Fruit fly (Drosophila melanogaster) whole organism, embryonic: ENCODE data around the gene chic.

Experiments
- Abd-B ChIP-seq: fragments of 200-800 bp; sonication (Bioruptor generic); optimal IDR thresholded peaks from 2 replicates; lab custom pipeline; 2018; ENCODE audit warnings: missing biosample characterization, mild to moderate bottlenecking, missing genetic modification characterization, moderate library complexity
- Bdp1 ChIP-seq: fragments of 200-800 bp; sonication (Bioruptor generic); optimal IDR thresholded peaks from 3 replicates; lab custom pipeline; 2016; ENCODE audit warnings: missing biosample characterization, missing genetic modification characterization
- CG11085 ChIP-seq: fragments of 200-800 bp; sonication (Bioruptor generic); IDR thresholded peaks from 2 replicates; pipeline ENCODE4 v1.3.6; 2022; ENCODE audit warnings: missing biosample characterization, missing genetic modification characterization
- CG6254 ChIP-seq: fragments of 200-800 bp; sonication (Bioruptor generic); optimal IDR thresholded peaks from 3 replicates; lab custom pipeline; 2017; ENCODE audit warnings: mild to moderate bottlenecking, missing biosample characterization, missing genetic modification reagents, missing genetic modification characterization
- CrebB ChIP-seq: fragments of 200-800 bp; sonication (Bioruptor generic); optimal IDR thresholded peaks from 3 replicates; lab custom pipeline; 2018; ENCODE audit warnings: missing biosample characterization, mild to moderate bottlenecking, missing genetic modification characterization
- Eip74EF ChIP-seq, 2 experiments: fragments of 200-800 bp in 1 of 2; fragments of >200 bp in 1 of 2; sonication (Bioruptor generic) in 1 of 2; optimal IDR thresholded peaks; 2 replicates each; lab custom pipeline; 2017 to 2019; ENCODE audit warnings: missing biosample characterization in 2 of 2, missing genetic modification characterization in 2 of 2, mild to moderate bottlenecking in 1 of 2, moderate library complexity in 1 of 2
- Gug ChIP-seq: fragments of 200-800 bp; sonication (Bioruptor generic); IDR thresholded peaks from 4 replicates; pipeline ENCODE4 v1.3.6; 2022; ENCODE audit warnings: missing biosample characterization, missing genetic modification characterization
- Xrp1 ChIP-seq: fragments of 200-800 bp; sonication (Bioruptor generic); IDR thresholded peaks from 2 replicates; pipeline ENCODE4 v1.3.6; 2022; ENCODE audit warnings: missing biosample characterization, missing genetic modification characterization
- crol ChIP-seq: fragments of 200-800 bp; sonication (Bioruptor generic); IDR thresholded peaks from 2 replicates; pipeline ENCODE4 v1.3.6; 2022; ENCODE audit warnings: missing biosample characterization, missing genetic modification characterization
- gfzf ChIP-seq: fragments of 200-800 bp; sonication (Bioruptor generic); optimal IDR thresholded peaks from 2 replicates; lab custom pipeline; 2016; ENCODE audit warnings: missing biosample characterization, mild to moderate bottlenecking, missing genetic modification characterization, moderate library complexity
- gt ChIP-seq: fragments of 200-800 bp; sonication (Bioruptor generic); IDR thresholded peaks from 2 replicates; pipeline ENCODE4 v1.3.6; 2022; ENCODE audit warnings: missing biosample characterization, missing genetic modification characterization
- kah ChIP-seq: fragments of 200-800 bp; sonication (Bioruptor generic); optimal IDR thresholded peaks from 2 replicates; lab custom pipeline; 2018; ENCODE audit warnings: missing biosample characterization, mild to moderate bottlenecking, missing genetic modification characterization
- lab ChIP-seq: fragments of 200-800 bp; sonication (Bioruptor generic); optimal IDR thresholded peaks from 3 replicates; lab custom pipeline; 2017; ENCODE audit warnings: missing biosample characterization, missing genetic modification characterization, mild to moderate bottlenecking, moderate library complexity, missing genetic modification reagents
- schlank ChIP-seq: fragments of 200-800 bp; sonication (Bioruptor generic); optimal IDR thresholded peaks from 2 replicates; lab custom pipeline; 2018; ENCODE audit warnings: missing biosample characterization, mild to moderate bottlenecking, missing genetic modification characterization

DNA sequence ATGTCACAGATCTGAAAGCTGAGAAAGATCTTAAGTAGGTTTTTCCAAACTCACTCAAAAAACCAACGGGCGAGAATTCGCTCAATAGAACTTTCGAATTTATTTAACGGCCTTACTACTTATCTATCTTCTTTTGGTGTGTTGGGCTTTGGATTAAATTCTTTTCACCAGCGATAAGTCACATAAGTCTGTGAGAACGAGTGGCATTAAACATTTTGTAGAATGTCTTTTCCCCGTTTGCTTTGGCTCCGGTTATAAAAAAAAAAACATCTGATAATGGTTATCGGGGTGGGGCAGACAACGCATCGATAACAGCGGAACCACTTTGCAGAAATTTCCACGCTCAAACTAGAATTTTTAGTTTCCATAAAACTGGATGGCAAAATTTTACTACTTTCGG, 5.2 kb downstream of the chic start:
- TF ChIP-seq Abd-B (GFP tag; lab: Kevin White, UChicago): no peak
- TF ChIP-seq gt (GFP tag; lab: Robert Waterston, UW): no peak
- TF ChIP-seq lab (GFP tag; lab: Kevin White, UChicago): no peak
- TF ChIP-seq Bdp1 (GFP tag; lab: Kevin White, UChicago): no peak
- no peak for TF ChIP-seq CG6254
- TF ChIP-seq CG11085 (GFP tag; lab: Robert Waterston, UW): no peak
- no peak for TF ChIP-seq Gug
- TF ChIP-seq CrebB (tag; lab: Kevin White, UChicago): no peak
- no peak for TF ChIP-seq Xrp1 (GFP tag; lab: Robert Waterston, UW)
- no peak for TF ChIP-seq Eip74EF (GFP tag; optimal IDR thresholded peaks at IDR 0.05; lab: Kevin White, UChicago)
- TF ChIP-seq crol (GFP tag; lab: Robert Waterston, UW): no peak
- TF ChIP-seq gfzf (GFP tag; lab: Kevin White, UChicago): no peak
- no peak for TF ChIP-seq kah
- TF ChIP-seq schlank: no peak
